Worm (Caenorhabditis elegans): ENCODE measurements around the gene T25B9.1.

Gene T25B9.1

ce11 chrIV:10750041-10750440, at the start of gene T25B9.1:
T25B9.1 (minus strand) TSS chrIV:10750141.
- TF ChIP-seq pros-1 (tag; optimal IDR thresholded peaks at IDR 0.05): no peak
- no peak for TF ChIP-seq nfya-1 (tag; optimal IDR thresholded peaks at IDR 0.05)
- TF ChIP-seq tbx-7 (tag; optimal IDR thresholded peaks at IDR 0.05): no peak
- TF ChIP-seq dmd-4 (tag; optimal IDR thresholded peaks at IDR 0.05; ENCODE audit: borderline replicate concordance): no peak
- TF ChIP-seq hlh-15 (tag; optimal IDR thresholded peaks at IDR 0.05): no peak
- TF ChIP-seq ceh-45 (GFP tag; IDR thresholded peaks at IDR 0.05): no peak
- no peak for TF ChIP-seq sox-4 (tag; optimal IDR thresholded peaks at IDR 0.05)
- no peak for TF ChIP-seq ahr-1 (tag; optimal IDR thresholded peaks at IDR 0.05)
- no peak for TF ChIP-seq ceh-31 (tag; optimal IDR thresholded peaks at IDR 0.05)

- TF ChIP-seq unc-3 (GFP tag; conservative IDR thresholded peaks at IDR 0.05) (no peak), unc-3 (tag; optimal IDR thresholded peaks at IDR 0.05) (no peak)
Observed at ce11 chrIV:10799354-10799753, 49.4 kb upstream of the T25B9.1 start, which contains the start of gene zipt-2.1. zipt-2.1 (plus strand) TSS chrIV:10799654.

- TF ChIP-seq elt-2 (tag; optimal IDR thresholded peaks at IDR 0.05) (peak; percentile 36), C08G9.2 (tag; optimal IDR thresholded peaks at IDR 0.05) (no peak), madf-2 (tag; optimal IDR thresholded peaks at IDR 0.05) (no peak), lim-6 (tag; optimal IDR thresholded peaks at IDR 0.05) (no peak), Y22D7AL.16 (tag; optimal IDR thresholded peaks at IDR 0.05) (no peak), pha-2 (tag; optimal IDR thresholded peaks at IDR 0.05) (no peak), unc-86 (tag; optimal IDR thresholded peaks at IDR 0.05) (no peak), ceh-19 (GFP tag; optimal IDR thresholded peaks at IDR 0.05) (no peak)
Observed at ce11 chrIV:10798604-10799003, 48.7 kb upstream of the T25B9.1 start.

- TF ChIP-seq ceh-9 (tag; optimal IDR thresholded peaks at IDR 0.05) (no peak), pros-1 (tag; optimal IDR thresholded peaks at IDR 0.05) (no peak), lim-6 (tag; optimal IDR thresholded peaks at IDR 0.05) (no peak), elt-2 (tag; optimal IDR thresholded peaks at IDR 0.05) (peak; percentile 53), tbx-7 (tag; optimal IDR thresholded peaks at IDR 0.05) (no peak), hlh-30 (tag; optimal IDR thresholded peaks at IDR 0.05; ENCODE audit: insufficient read depth) (no peak), ceh-48 (tag; optimal IDR thresholded peaks at IDR 0.05) (no peak), dve-1 (tag; optimal IDR thresholded peaks at IDR 0.05) (no peak), nhr-232 (tag; optimal IDR thresholded peaks at IDR 0.05) (no peak)
Observed at ce11 chrIV:10796707-10797106, 46.8 kb upstream of the T25B9.1 start.

- TF ChIP-seq ceh-18 (tag; optimal IDR thresholded peaks at IDR 0.05) (no peak), eyg-1 (tag; optimal IDR thresholded peaks at IDR 0.05) (no peak), hlh-8 (tag; optimal IDR thresholded peaks at IDR 0.05) (no peak), unc-86 (tag; optimal IDR thresholded peaks at IDR 0.05) (no peak), odd-2 (tag; optimal IDR thresholded peaks at IDR 0.05) (no peak), sox-2 (GFP tag; IDR thresholded peaks at IDR 0.05) (no peak), ceh-24 (tag; optimal IDR thresholded peaks at IDR 0.05) (no peak), F13H6.1 (tag; optimal IDR thresholded peaks at IDR 0.05) (no peak), ceh-48 (tag; optimal IDR thresholded peaks at IDR 0.05) (no peak)
Observed at ce11 chrIV:10795678-10796077, 45.7 kb upstream of the T25B9.1 start.

- no peak for TF ChIP-seq Y22D7AL.16 (tag; optimal IDR thresholded peaks at IDR 0.05)
- TF ChIP-seq rnt-1 (tag; optimal IDR thresholded peaks at IDR 0.05): no peak
- TF ChIP-seq npax-4 (tag; optimal IDR thresholded peaks at IDR 0.05): no peak
Observed at ce11 chrIV:10790353-10790752, 40.4 kb upstream of the T25B9.1 start, which contains the start of gene pept-2. pept-2 (plus strand) TSS chrIV:10790653.
